Fruit fly (Drosophila melanogaster): ENCODE measurements around the gene DIP-epsilon.

dm6 chr2L:6343084-6343873 is 67.8 kb downstream of the DIP-epsilon start:
- TF ChIP-seq Mnt (GFP tag; optimal IDR thresholded peaks at IDR 0.05), result peak; percentile 68
- peak; percentile 92 for TF ChIP-seq kay (GFP tag; ENCODE audit: borderline replicate concordance)
- peak; percentile 94 for TF ChIP-seq cic (GFP tag; optimal IDR thresholded peaks at IDR 0.05)
- TF ChIP-seq CG14711 (tag; optimal IDR thresholded peaks at IDR 0.05), result no peak
- TF ChIP-seq CG7045 (GFP tag; optimal IDR thresholded peaks at IDR 0.05), result no peak
- TF ChIP-seq cnc (optimal IDR thresholded peaks at IDR 0.05), result no peak

Data from whole organism, adult.